Worm (Caenorhabditis elegans) whole organism, L2 larva: ENCODE measurements around the gene flp-1.

ENCODE experiments used
- lin-39 ChIP-seq: fragments of 150-350 bp; optimal IDR thresholded peaks from 2 replicates; lab custom pipeline; 2014; ENCODE audit warnings: missing biosample characterization, missing genetic modification reagents, missing genetic modification characterization
- lsy-2 ChIP-seq, 2 experiments: fragments of 150-350 bp in 1 of 2; sonication (generic microtip) in 1 of 2; optimal IDR thresholded peaks; 2 replicates each; lab custom pipeline; 2014 to 2017; ENCODE audit warnings: missing biosample characterization in 2 of 2, missing genetic modification characterization in 2 of 2
- nhr-12 ChIP-seq: fragments of 150-350 bp; optimal IDR thresholded peaks from 2 replicates; lab custom pipeline; 2014; ENCODE audit warnings: missing biosample characterization, missing genetic modification characterization
- nhr-237 ChIP-seq: fragments of 150-350 bp; optimal IDR thresholded peaks from 2 replicates; lab custom pipeline; 2014; ENCODE audit warnings: missing biosample characterization, missing genetic modification characterization
- sma-9 ChIP-seq, 2 experiments: fragments of 150-350 bp in 1 of 2; sonication (generic microtip) in 1 of 2; optimal IDR thresholded peaks; 2 replicates each; lab custom pipeline; 2014 to 2016; ENCODE audit warnings: missing genetic modification characterization in 2 of 2, mild to moderate bottlenecking in 1 of 2, missing biosample characterization in 1 of 2, missing compliant biosample characterization in 1 of 2, missing genetic modification reagents in 1 of 2, moderate library complexity in 1 of 2
- unc-39 ChIP-seq: fragments of 150-350 bp; optimal IDR thresholded peaks from 2 replicates; lab custom pipeline; 2014; ENCODE audit warnings: missing biosample characterization, missing genetic modification characterization
- unc-62 ChIP-seq: fragments of 150-350 bp; optimal IDR thresholded peaks from 2 replicates; lab custom pipeline; 2014; ENCODE audit warnings: missing biosample characterization, missing genetic modification reagents, missing genetic modification characterization
- ztf-4 ChIP-seq: fragments of 150-350 bp; optimal IDR thresholded peaks from 2 replicates; lab custom pipeline; 2014; ENCODE audit warnings: missing biosample characterization, missing genetic modification characterization

ce11 chrIV:9184547-9184946, 40.0 kb downstream of the flp-1 start, which contains the start of gene C07C7.1:
- no peak for TF ChIP-seq nhr-237 (tag; lab: Kevin White, UChicago)
- no peak for TF ChIP-seq unc-62 (GFP tag; lab: Kevin White, UChicago)
- no peak for TF ChIP-seq sma-9 (GFP tag; optimal IDR thresholded peaks at IDR 0.05; lab: Kevin White, UChicago)
- no peak for TF ChIP-seq sma-9 (tag; optimal IDR thresholded peaks at IDR 0.05; lab: Kevin White, UChicago)
- no peak for TF ChIP-seq ztf-4 (tag; lab: Kevin White, UChicago)
- TF ChIP-seq lin-39 (tag; lab: Kevin White, UChicago) = no peak
- TF ChIP-seq unc-39 (tag; lab: Kevin White, UChicago) = no peak
- TF ChIP-seq nhr-12 (tag; lab: Kevin White, UChicago) = no peak
- no peak for TF ChIP-seq lsy-2 (tag; optimal IDR thresholded peaks at IDR 0.05; lab: Kevin White, UChicago)
